Fruit fly (Drosophila melanogaster): ENCODE data around the gene Uch.

Uch gene

DNA sequence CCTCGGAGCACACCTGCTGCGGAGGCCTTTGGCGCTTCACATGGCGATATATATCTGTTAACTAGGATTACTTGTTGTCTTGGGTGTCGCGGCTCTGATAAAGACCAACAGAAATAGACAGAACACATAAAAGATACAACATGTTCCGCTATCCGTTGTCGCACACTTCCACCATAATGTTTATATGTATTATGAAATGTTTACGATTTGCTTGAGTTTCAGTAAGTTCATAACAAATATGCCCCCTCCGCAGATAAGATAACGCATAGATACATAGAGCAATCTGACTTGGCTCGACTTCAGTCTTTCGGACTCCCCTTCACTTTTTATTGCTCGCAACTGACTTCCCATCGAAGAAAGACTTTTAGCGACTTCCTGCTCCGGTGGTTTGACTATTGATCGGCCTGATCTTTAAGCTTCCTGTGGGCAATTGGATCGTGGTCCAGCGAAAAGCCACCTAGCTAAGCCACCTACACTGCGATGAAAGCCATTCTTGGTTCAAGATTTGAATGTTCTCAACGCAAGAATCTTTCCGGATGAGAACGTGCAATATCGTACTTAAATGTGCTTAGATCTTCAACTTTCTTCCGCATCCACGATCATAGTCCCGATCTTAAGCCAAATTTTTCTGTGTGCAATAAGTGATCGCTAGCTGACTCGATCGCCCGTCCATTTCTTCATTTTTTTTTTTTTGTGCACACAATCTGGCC, 45.7 kb downstream of the Uch start (continued):
- peak; percentile 73 for TF ChIP-seq wek (GFP tag; optimal IDR thresholded peaks at IDR 0.05)
- no peak for TF ChIP-seq Rx (GFP tag; IDR thresholded peaks at IDR 0.05)
- no peak for TF ChIP-seq gfzf (GFP tag; optimal IDR thresholded peaks at IDR 0.05)
- TF ChIP-seq slbo (GFP tag; IDR thresholded peaks at IDR 0.05) = no peak
- TF ChIP-seq hb (GFP tag; IDR thresholded peaks at IDR 0.05; ENCODE audit: partially characterized antibody) = no peak
- no peak for TF ChIP-seq CG31224 (GFP tag; IDR thresholded peaks at IDR 0.05)
- no peak for TF ChIP-seq stwl (tag; optimal IDR thresholded peaks at IDR 0.05)
- no peak for TF ChIP-seq CG7928 (GFP tag; optimal IDR thresholded peaks at IDR 0.05)
- no peak for TF ChIP-seq luna (GFP tag; optimal IDR thresholded peaks at IDR 0.05)
- TF ChIP-seq D19B (GFP tag; optimal IDR thresholded peaks at IDR 0.05) = no peak
- TF ChIP-seq CG8924 (tag; optimal IDR thresholded peaks at IDR 0.05) = peak; percentile 34
- no peak for TF ChIP-seq CG7963 (GFP tag; IDR thresholded peaks at IDR 0.05; ENCODE audit: partially characterized antibody)
- no peak for TF ChIP-seq disco-r (GFP tag; optimal IDR thresholded peaks at IDR 0.05)
- no peak for TF ChIP-seq ken (GFP tag; IDR thresholded peaks at IDR 0.05)
- no peak for TF ChIP-seq tup (GFP tag; optimal IDR thresholded peaks at IDR 0.05)
- TF ChIP-seq tin (GFP tag; optimal IDR thresholded peaks at IDR 0.05) = no peak
- TF ChIP-seq CG4404 (GFP tag; IDR thresholded peaks at IDR 0.05) = no peak
- TF ChIP-seq cwo (GFP tag; optimal IDR thresholded peaks at IDR 0.05) = peak; percentile 19
- no peak for TF ChIP-seq CG16813 (GFP tag; IDR thresholded peaks at IDR 0.05; ENCODE audit: partially characterized antibody)
- no peak for TF ChIP-seq usp (GFP tag; optimal IDR thresholded peaks at IDR 0.05)
- no peak for TF ChIP-seq Lpt (GFP tag; optimal IDR thresholded peaks at IDR 0.05)
- no peak for TF ChIP-seq CG8944 (GFP tag; optimal IDR thresholded peaks at IDR 0.05)
- no peak for TF ChIP-seq CG2875 (GFP tag; optimal IDR thresholded peaks at IDR 0.05)
- TF ChIP-seq Drgx (GFP tag; IDR thresholded peaks at IDR 0.05) = peak; percentile 81
- no peak for TF ChIP-seq CG13287 (GFP tag; IDR thresholded peaks at IDR 0.05; ENCODE audit: partially characterized antibody)
- peak; percentile 38 for TF ChIP-seq CG9727 (GFP tag; optimal IDR thresholded peaks at IDR 0.05)
- no peak for TF ChIP-seq CG3065 (GFP tag; optimal IDR thresholded peaks at IDR 0.05)
- no peak for TF ChIP-seq E2f1 (GFP tag; IDR thresholded peaks at IDR 0.05)
- no peak for TF ChIP-seq inv (GFP tag; IDR thresholded peaks at IDR 0.05; ENCODE audit: partially characterized antibody)
- TF ChIP-seq CG6254 (GFP tag; optimal IDR thresholded peaks at IDR 0.05) = peak; percentile 49
- TF ChIP-seq CG10462 (GFP tag; optimal IDR thresholded peaks at IDR 0.05) = no peak
- peak; percentile 67 for TF ChIP-seq odd (GFP tag; optimal IDR thresholded peaks at IDR 0.05)
- TF ChIP-seq CG13296 (GFP tag; optimal IDR thresholded peaks at IDR 0.05) = peak; percentile 67
- TF ChIP-seq Oaz (GFP tag; IDR thresholded peaks at IDR 0.05) = no peak
- no peak for TF ChIP-seq BEAF-32 (GFP tag; optimal IDR thresholded peaks at IDR 0.05)
- no peak for TF ChIP-seq CG4360 (GFP tag; IDR thresholded peaks at IDR 0.05)
- peak; percentile 41 for TF ChIP-seq PHDP (tag; optimal IDR thresholded peaks at IDR 0.05)
- TF ChIP-seq gem (tag; optimal IDR thresholded peaks at IDR 0.05) = peak; percentile 29
- peak; percentile 20 for TF ChIP-seq Sox100B (GFP tag; optimal IDR thresholded peaks at IDR 0.05)
- TF ChIP-seq B-H2 (GFP tag; optimal IDR thresholded peaks at IDR 0.05) = peak; percentile 34
- no peak for TF ChIP-seq Dip3 (GFP tag; optimal IDR thresholded peaks at IDR 0.05)
- no peak for TF ChIP-seq CG6791 (GFP tag; IDR thresholded peaks at IDR 0.05; ENCODE audit: partially characterized antibody)
- no peak for TF ChIP-seq Hsf (GFP tag; optimal IDR thresholded peaks at IDR 0.05)
- no peak for TF ChIP-seq chm (GFP tag; IDR thresholded peaks at IDR 0.05)
- no peak for TF ChIP-seq sim (GFP tag; IDR thresholded peaks at IDR 0.05)
- no peak for TF ChIP-seq CG11247 (GFP tag; IDR thresholded peaks at IDR 0.05)
- no peak for TF ChIP-seq CG10565 (GFP tag; optimal IDR thresholded peaks at IDR 0.05)
- no peak for TF ChIP-seq crp (GFP tag; optimal IDR thresholded peaks at IDR 0.05)
- no peak for TF ChIP-seq CG4854 (GFP tag; optimal IDR thresholded peaks at IDR 0.05)
- TF ChIP-seq CG9797 (GFP tag; optimal IDR thresholded peaks at IDR 0.05) = no peak
